Worm (Caenorhabditis elegans): ENCODE data around the gene K08H10.6.

K08H10.6 gene

ce11 chrV:10003315-10003969 lies 7.8 kb upstream of the K08H10.6 start (continued):
- TF ChIP-seq fkh-2 (tag; optimal IDR thresholded peaks at IDR 0.05) (no peak), egl-27 (tag; optimal IDR thresholded peaks at IDR 0.05) (no peak), mdl-1 (tag; optimal IDR thresholded peaks at IDR 0.05) (no peak), elt-1 (tag; optimal IDR thresholded peaks at IDR 0.05) (no peak), nhr-11 (tag; optimal IDR thresholded peaks at IDR 0.05) (no peak), unc-62 (GFP tag; optimal IDR thresholded peaks at IDR 0.05) (no peak), lsy-12 (tag; optimal IDR thresholded peaks at IDR 0.05) (no peak), pha-4 (tag; optimal IDR thresholded peaks at IDR 0.05) (peak; percentile 76), ztf-4 (tag; optimal IDR thresholded peaks at IDR 0.05) (no peak), ceh-16 (tag; optimal IDR thresholded peaks at IDR 0.05) (no peak)

- no peak for TF ChIP-seq mdl-1 (tag; optimal IDR thresholded peaks at IDR 0.05)
- TF ChIP-seq nhr-25 (tag; optimal IDR thresholded peaks at IDR 0.05): peak; percentile 78
- TF ChIP-seq unc-62 (GFP tag; optimal IDR thresholded peaks at IDR 0.05): peak; percentile 78
- TF ChIP-seq aly-2 (tag; optimal IDR thresholded peaks at IDR 0.05): no peak
- TF ChIP-seq egl-27 (tag; optimal IDR thresholded peaks at IDR 0.05): peak; percentile 5
- TF ChIP-seq nfya-1 (tag; optimal IDR thresholded peaks at IDR 0.05; ENCODE audit: insufficient read depth): peak; percentile 24
These were observed 7.0 kb upstream of the K08H10.6 start for ce11 chrV:10002720-10003119.

- TF ChIP-seq egl-5 (tag; optimal IDR thresholded peaks at IDR 0.05) (no peak), elt-1 (tag; optimal IDR thresholded peaks at IDR 0.05) (no peak)
These were observed 5.1 kb upstream of the K08H10.6 start, which contains the start of gene K08H10.10 for ce11 chrV:10000760-10001159. Gene K08H10.10, plus strand, starts transcription at chrV:10001060.

- TF ChIP-seq nfya-1 (tag; optimal IDR thresholded peaks at IDR 0.05; ENCODE audit: insufficient read depth) (peak; percentile 23), nhr-67 (tag; optimal IDR thresholded peaks at IDR 0.05) (no peak), hmg-11 (tag; optimal IDR thresholded peaks at IDR 0.05) (peak; percentile 37)
These were observed 4.1 kb downstream of the K08H10.6 start, which contains the start of the genes rde-1 and trpp-6 for ce11 chrV:9991610-9992009. Gene rde-1, minus strand, starts transcription at chrV:9991642. Gene trpp-6, plus strand, starts transcription at chrV:9991895.

ce11 chrV:9987688-9988087 lies 8.0 kb downstream of the K08H10.6 start, which contains the start of gene C27H6.8:
Gene C27H6.8, minus strand, starts transcription at chrV:9987788.
- TF ChIP-seq nhr-12 (tag; optimal IDR thresholded peaks at IDR 0.05): no peak
- no peak for TF ChIP-seq sea-2 (GFP tag; optimal IDR thresholded peaks at IDR 0.05)
- no peak for TF ChIP-seq eor-1 (tag; optimal IDR thresholded peaks at IDR 0.05)
- TF ChIP-seq skn-1 (tag; optimal IDR thresholded peaks at IDR 0.05): no peak
- no peak for TF ChIP-seq nhr-25 (tag; optimal IDR thresholded peaks at IDR 0.05)
- TF ChIP-seq ceh-28 (tag; optimal IDR thresholded peaks at IDR 0.05): no peak
- TF ChIP-seq R02D3.7 (tag; optimal IDR thresholded peaks at IDR 0.05): no peak
- no peak for TF ChIP-seq mml-1 (tag; optimal IDR thresholded peaks at IDR 0.05)
- TF ChIP-seq ZK546.5 (tag; optimal IDR thresholded peaks at IDR 0.05): no peak
- TF ChIP-seq unc-39 (tag; optimal IDR thresholded peaks at IDR 0.05): no peak
- TF ChIP-seq aly-2 (tag; optimal IDR thresholded peaks at IDR 0.05): no peak
- no peak for TF ChIP-seq ztf-11 (tag; optimal IDR thresholded peaks at IDR 0.05)

- TF ChIP-seq ZK546.5 (tag; optimal IDR thresholded peaks at IDR 0.05): no peak
- TF ChIP-seq ceh-9 (tag; optimal IDR thresholded peaks at IDR 0.05): no peak
- TF ChIP-seq ztf-11 (tag; optimal IDR thresholded peaks at IDR 0.05): no peak
- TF ChIP-seq hmg-11 (tag; optimal IDR thresholded peaks at IDR 0.05): no peak
- no peak for TF ChIP-seq mml-1 (tag; optimal IDR thresholded peaks at IDR 0.05)
These were observed 9.5 kb downstream of the K08H10.6 start, which contains the start of gene rmd-2 for ce11 chrV:9986177-9986576. Gene rmd-2, minus strand, starts transcription at chrV:9986277.

ce11 chrV:9985227-9985864 lies 10.3 kb downstream of the K08H10.6 start:
- TF ChIP-seq ceh-16 (tag; optimal IDR thresholded peaks at IDR 0.05) (no peak), ZK546.5 (tag; optimal IDR thresholded peaks at IDR 0.05) (no peak), elt-1 (tag; optimal IDR thresholded peaks at IDR 0.05) (peak; percentile 48)
